Worm (Caenorhabditis elegans) whole organism, L3 larva: ENCODE results near the gene F42C5.9.

Experiments
- daf-12 ChIP-seq: fragments of 150-350 bp; optimal IDR thresholded peaks from 2 replicates; lab custom pipeline; 2014; ENCODE audit warnings: missing biosample characterization, missing genetic modification reagents, missing genetic modification characterization
- elt-1 ChIP-seq: fragments of 150-350 bp; optimal IDR thresholded peaks from 2 replicates; lab custom pipeline; 2014; ENCODE audit warnings: missing biosample characterization, missing genetic modification characterization
- fkh-10 ChIP-seq: sonication (generic microtip); optimal IDR thresholded peaks from 2 replicates; lab custom pipeline; 2017; ENCODE audit warnings: missing biosample characterization, missing genetic modification reagents, missing genetic modification characterization
- lin-15B ChIP-seq: fragments of 150-350 bp; optimal IDR thresholded peaks from 2 replicates; lab custom pipeline; 2014; ENCODE audit warnings: missing biosample characterization, missing genetic modification characterization

ce11 chrIV:7326613-7327149 lies 9.8 kb upstream of the F42C5.9 start, which contains the start of gene ifo-1:
- TF ChIP-seq elt-1 (tag; lab: Kevin White, UChicago) (no peak), lin-15B (no peak), daf-12 (tag; lab: Kevin White, UChicago) (no peak), fkh-10 (no peak)
